Fruit fly (Drosophila melanogaster): ENCODE results near the gene Usp14.

The Usp14 gene

DNA sequence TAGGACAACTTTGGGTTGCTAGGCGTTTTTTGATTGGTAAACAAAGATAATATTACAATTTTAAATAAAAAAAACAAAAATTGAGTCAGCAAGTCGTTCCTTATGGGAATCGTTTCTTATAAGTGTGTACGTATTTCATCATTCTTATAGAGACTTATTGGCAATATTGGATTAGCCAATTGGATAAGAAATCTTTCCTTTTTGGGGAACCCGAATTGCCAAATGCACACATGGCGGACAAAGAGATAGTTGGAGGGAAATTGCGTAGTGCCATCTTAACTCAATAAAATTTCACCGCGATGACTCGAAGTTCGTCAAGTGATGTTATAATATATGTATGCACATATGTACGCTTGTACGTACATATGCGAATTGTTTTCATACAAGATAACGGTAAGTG, 22.9 kb downstream of the Usp14 start:
- TF ChIP-seq CG6792 (GFP tag; optimal IDR thresholded peaks at IDR 0.05) (no peak), CG6163 (GFP tag; IDR thresholded peaks at IDR 0.05) (no peak), svp (GFP tag) (no peak)

DNA sequence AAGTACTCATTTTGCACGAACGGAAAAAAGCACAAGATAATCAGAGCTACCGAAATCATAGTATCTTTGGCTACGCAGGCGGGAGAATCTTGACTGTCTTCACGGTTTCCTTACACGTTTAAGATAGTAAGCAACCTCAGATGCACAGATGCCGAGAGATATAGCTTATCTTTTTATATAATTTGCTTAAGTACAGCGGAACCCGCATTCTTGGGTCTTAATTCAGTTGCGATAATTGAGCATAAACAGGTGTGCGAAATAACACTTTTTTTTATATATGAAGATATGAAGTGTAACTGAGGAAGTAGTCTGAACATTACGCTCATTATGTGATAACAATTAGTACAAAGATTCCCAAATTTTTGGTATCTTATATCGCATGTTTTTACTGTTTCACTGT, 33.4 kb downstream of the Usp14 start, which contains the start of gene CG34043:
Gene CG34043, minus strand, starts transcription at position 101 of the 400 bp plus-strand sequence.
- TF ChIP-seq vri (GFP tag; optimal IDR thresholded peaks at IDR 0.05), result no peak
- no peak for TF ChIP-seq Sox14 (GFP tag; optimal IDR thresholded peaks at IDR 0.05)
- TF ChIP-seq Sox102F (GFP tag; optimal IDR thresholded peaks at IDR 0.05), result no peak
- TF ChIP-seq salr (GFP tag; optimal IDR thresholded peaks at IDR 0.05), result no peak
- TF ChIP-seq spab (GFP tag; optimal IDR thresholded peaks at IDR 0.05), result no peak
- no peak for TF ChIP-seq CG7368 (GFP tag; optimal IDR thresholded peaks at IDR 0.05)
- TF ChIP-seq cyc (GFP tag; optimal IDR thresholded peaks at IDR 0.05), result no peak
- no peak for TF ChIP-seq achi (GFP tag; optimal IDR thresholded peaks at IDR 0.05)
- TF ChIP-seq CG3919 (GFP tag; optimal IDR thresholded peaks at IDR 0.05), result no peak
- TF ChIP-seq CG32006 (GFP tag; optimal IDR thresholded peaks at IDR 0.05), result no peak
- no peak for TF ChIP-seq CG6854 (GFP tag; optimal IDR thresholded peaks at IDR 0.05)
- TF ChIP-seq dsx (GFP tag; optimal IDR thresholded peaks at IDR 0.05; ENCODE audit: poor library complexity, severe bottlenecking), result no peak
- no peak for TF ChIP-seq CG6163 (GFP tag; IDR thresholded peaks at IDR 0.05)
- no peak for TF ChIP-seq fd59A (GFP tag; optimal IDR thresholded peaks at IDR 0.05)
- no peak for TF ChIP-seq CG9139 (GFP tag; optimal IDR thresholded peaks at IDR 0.05)
- no peak for TF ChIP-seq Hr39 (GFP tag; optimal IDR thresholded peaks at IDR 0.05)
- TF ChIP-seq Hr38 (GFP tag; optimal IDR thresholded peaks at IDR 0.05), result no peak

- TF ChIP-seq CG6854 (GFP tag; optimal IDR thresholded peaks at IDR 0.05) (no peak), Gug (GFP tag; IDR thresholded peaks at IDR 0.05) (no peak), esn (GFP tag; optimal IDR thresholded peaks at IDR 0.05) (peak; percentile 14), CG6792 (GFP tag; optimal IDR thresholded peaks at IDR 0.05) (no peak), cyc (GFP tag; optimal IDR thresholded peaks at IDR 0.05) (no peak), CG31627 (GFP tag; optimal IDR thresholded peaks at IDR 0.05) (peak; percentile 0), eg (GFP tag; IDR thresholded peaks at IDR 0.05) (no peak), Sox102F (GFP tag; optimal IDR thresholded peaks at IDR 0.05) (no peak), CG16779 (tag; optimal IDR thresholded peaks at IDR 0.05) (no peak), CG34406 (GFP tag; optimal IDR thresholded peaks at IDR 0.05) (no peak), Sox15 (GFP tag; optimal IDR thresholded peaks at IDR 0.05) (no peak), dsx (GFP tag; optimal IDR thresholded peaks at IDR 0.05; ENCODE audit: poor library complexity, severe bottlenecking) (no peak), Blimp-1 (GFP tag; optimal IDR thresholded peaks at IDR 0.05) (no peak), CG6276 (GFP tag; optimal IDR thresholded peaks at IDR 0.05) (no peak), CG11762 (GFP tag; optimal IDR thresholded peaks at IDR 0.05; ENCODE audit: insufficient read depth) (no peak), fd59A (GFP tag; optimal IDR thresholded peaks at IDR 0.05) (no peak), CG10669 (GFP tag; optimal IDR thresholded peaks at IDR 0.05) (no peak), CG11902 (GFP tag; optimal IDR thresholded peaks at IDR 0.05) (no peak), net (GFP tag; optimal IDR thresholded peaks at IDR 0.05) (no peak), Eip78C (GFP tag) (no peak), lz (GFP tag; optimal IDR thresholded peaks at IDR 0.05) (peak; percentile 12), dac (GFP tag; optimal IDR thresholded peaks at IDR 0.05) (no peak), Eip93F (GFP tag; optimal IDR thresholded peaks at IDR 0.05) (peak; percentile 1), CG3032 (tag; optimal IDR thresholded peaks at IDR 0.05) (peak; percentile 19), Eip75B (GFP tag; optimal IDR thresholded peaks at IDR 0.05) (no peak), CG9139 (GFP tag; optimal IDR thresholded peaks at IDR 0.05) (no peak), Hr4 (GFP tag; optimal IDR thresholded peaks at IDR 0.05) (no peak), Ets21C (GFP tag; optimal IDR thresholded peaks at IDR 0.05) (no peak), Ets96B (tag; optimal IDR thresholded peaks at IDR 0.05) (no peak), CG6163 (GFP tag; IDR thresholded peaks at IDR 0.05) (no peak), Hr38 (GFP tag; optimal IDR thresholded peaks at IDR 0.05) (no peak), CG6808 (GFP tag; optimal IDR thresholded peaks at IDR 0.05) (no peak)
These were observed 35.5 kb downstream of the Usp14 start, which contains the start of gene Utx for dm6 chr2L:10278658-10279057. Gene Utx (minus strand): TSS chr2L:10278811.

Measured in whole organism, prepupa.